Worm (Caenorhabditis elegans): ENCODE results near the gene cnc-1.

cnc-1 gene

ce11 chrV:1438832-1439231 lies 5.2 kb downstream of the cnc-1 start, which contains the start of gene R09B5.11 (continued):
- no peak for TF ChIP-seq nhr-47 (tag; optimal IDR thresholded peaks at IDR 0.05)
- TF ChIP-seq skn-1 (tag; optimal IDR thresholded peaks at IDR 0.05) = no peak

ce11 chrV:1438205-1438604 lies 5.9 kb downstream of the cnc-1 start:
- TF ChIP-seq nhr-84 (tag; optimal IDR thresholded peaks at IDR 0.05) (no peak), unc-130 (tag; optimal IDR thresholded peaks at IDR 0.05) (no peak), skn-1 (tag; optimal IDR thresholded peaks at IDR 0.05) (no peak), nhr-20 (tag; optimal IDR thresholded peaks at IDR 0.05) (peak; percentile 12), grh-1 (GFP tag; IDR thresholded peaks at IDR 0.05) (peak; percentile 47; the same call in 1 of the 2 replicates), nhr-11 (tag; optimal IDR thresholded peaks at IDR 0.05) (no peak), blmp-1 (tag; optimal IDR thresholded peaks at IDR 0.05) (peak; percentile 52), lin-14 (GFP tag; optimal IDR thresholded peaks at IDR 0.05) (peak; percentile 52), elt-3 (tag; optimal IDR thresholded peaks at IDR 0.05) (peak in 2 of 6 experiments; percentile 12 to 65), sptf-1 (tag; optimal IDR thresholded peaks at IDR 0.05) (no peak), tbx-2 (tag; optimal IDR thresholded peaks at IDR 0.05) (peak; percentile 25), tlp-1 (tag; optimal IDR thresholded peaks at IDR 0.05) (no peak)

- TF ChIP-seq vab-15 (tag; optimal IDR thresholded peaks at IDR 0.05) = no peak
- TF ChIP-seq efl-1 (optimal IDR thresholded peaks at IDR 0.05) = no peak
- peak in 1 of 2 experiments; percentile 93 for TF ChIP-seq efl-1 (GFP tag; optimal IDR thresholded peaks at IDR 0.05 in 1 of 2)
Observed at ce11 chrV:1435106-1435505, 9.0 kb downstream of the cnc-1 start.

DNA sequence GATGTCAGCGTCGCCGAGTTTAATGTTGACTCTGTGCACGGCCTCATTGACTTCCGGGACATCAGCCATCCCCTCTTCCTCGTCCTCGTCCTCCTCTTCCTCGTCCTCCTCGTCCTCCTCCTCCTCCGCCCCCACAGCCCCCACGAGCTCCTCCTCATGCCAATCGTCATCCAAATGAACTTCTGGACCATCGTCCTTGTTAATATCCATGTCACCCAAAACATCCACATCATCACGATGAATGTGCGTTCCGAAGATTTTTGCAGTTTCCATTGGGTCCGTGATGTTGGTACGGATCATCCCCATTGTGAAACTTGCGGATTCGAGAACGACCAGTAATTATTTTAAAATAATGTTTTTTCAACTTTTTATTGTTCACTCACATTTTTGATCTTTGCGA lies 9.7 kb downstream of the cnc-1 start:
- TF ChIP-seq dpl-1 (GFP tag; optimal IDR thresholded peaks at IDR 0.05) (peak in 1 of 3 experiments; percentile 11), efl-1 (optimal IDR thresholded peaks at IDR 0.05) (no peak), efl-1 (GFP tag; optimal IDR thresholded peaks at IDR 0.05 in 1 of 2) (peak in 1 of 2 experiments; percentile 87), blmp-1 (tag; optimal IDR thresholded peaks at IDR 0.05) (no peak)

DNA sequence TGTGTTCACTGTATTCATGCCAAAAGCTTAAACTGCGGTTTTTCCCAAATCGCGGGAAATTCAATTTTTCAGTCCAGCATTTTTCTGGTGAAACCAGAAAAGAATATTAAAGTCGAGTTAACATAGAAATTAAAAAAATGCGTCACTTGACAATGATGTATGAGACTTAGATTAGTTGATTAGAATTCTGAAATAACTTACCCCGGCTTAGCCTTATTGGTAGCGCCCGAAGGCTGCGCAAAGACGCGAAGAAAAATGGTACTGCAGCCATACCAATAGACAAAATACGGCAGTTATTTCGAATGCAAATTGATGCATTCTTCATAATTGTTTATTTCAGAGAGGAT lies 10.7 kb downstream of the cnc-1 start:
- TF ChIP-seq tbx-2 (tag; optimal IDR thresholded peaks at IDR 0.05) (no peak), efl-1 (optimal IDR thresholded peaks at IDR 0.05) (no peak), efl-1 (GFP tag; optimal IDR thresholded peaks at IDR 0.05 in 1 of 2) (peak in 1 of 2 experiments; percentile 92)

- TF ChIP-seq ztf-11 (tag; optimal IDR thresholded peaks at IDR 0.05) (no peak), snu-23 (GFP tag; optimal IDR thresholded peaks at IDR 0.05) (peak; percentile 36), grh-1 (GFP tag; IDR thresholded peaks at IDR 0.05) (no peak), lin-35 (GFP tag; optimal IDR thresholded peaks at IDR 0.05) (no peak), nhr-85 (tag) (peak; percentile 78), elt-2 (tag; optimal IDR thresholded peaks at IDR 0.05) (peak; percentile 61), nhr-20 (tag; optimal IDR thresholded peaks at IDR 0.05) (peak; percentile 62), ets-5 (GFP tag; IDR thresholded peaks at IDR 0.05) (no peak), nhr-84 (tag; optimal IDR thresholded peaks at IDR 0.05) (no peak), pqm-1 (tag; optimal IDR thresholded peaks at IDR 0.05) (no peak), unc-62 (GFP tag; optimal IDR thresholded peaks at IDR 0.05) (no peak), fkh-4 (tag; optimal IDR thresholded peaks at IDR 0.05; ENCODE audit: borderline replicate concordance) (no peak), rnt-1 (tag; optimal IDR thresholded peaks at IDR 0.05) (no peak), zip-4 (GFP tag; optimal IDR thresholded peaks at IDR 0.05) (no peak), mef-2 (tag; optimal IDR thresholded peaks at IDR 0.05) (no peak), efl-1 (optimal IDR thresholded peaks at IDR 0.05) (no peak), efl-1 (GFP tag; optimal IDR thresholded peaks at IDR 0.05 in 1 of 2) (peak in 1 of 2 experiments; percentile 96), aha-1 (tag; optimal IDR thresholded peaks at IDR 0.05) (peak; percentile 52), ztf-4 (tag; optimal IDR thresholded peaks at IDR 0.05) (no peak), nhr-71 (tag; optimal IDR thresholded peaks at IDR 0.05) (no peak), fkh-8 (tag; optimal IDR thresholded peaks at IDR 0.05) (no peak), egl-27 (tag; optimal IDR thresholded peaks at IDR 0.05) (no peak), lin-14 (GFP tag; optimal IDR thresholded peaks at IDR 0.05) (peak; percentile 19), C34B4.2 (tag; optimal IDR thresholded peaks at IDR 0.05) (no peak), dpl-1 (GFP tag; optimal IDR thresholded peaks at IDR 0.05) (peak in 2 of 3 experiments; percentile 19 to 80)
Observed at ce11 chrV:1432500-1433418, 11.3 kb downstream of the cnc-1 start.

All from whole organism, L1 larva.